Worm (Caenorhabditis elegans) whole organism, L1 larva: Measurements from ENCODE around the gene Y57E12B.1.

Experiments
- lin-39 ChIP-seq: fragments of 150-350 bp; optimal IDR thresholded peaks from 2 replicates; lab custom pipeline; 2014; ENCODE audit warnings: missing biosample characterization, missing genetic modification reagents, missing genetic modification characterization
- nhr-76 ChIP-seq: sonication (generic microtip); optimal IDR thresholded peaks from 2 replicates; lab custom pipeline; 2017; ENCODE audit warnings: missing biosample characterization, missing genetic modification characterization

ce11 chrV:6997041-6997552 is 48.8 kb downstream of the Y57E12B.1 start, which contains the start of gene nhr-107:
- TF ChIP-seq nhr-76 (tag; lab: Kevin White, UChicago) (no peak), lin-39 (tag; lab: Kevin White, UChicago) (no peak)
